Worm (Caenorhabditis elegans): ENCODE results near the gene srg-20.
"Not testable (repeated sequence)": the region's sequence is repeated elsewhere in the genome, so short reads cannot be mapped to it uniquely, and the experiment has no call there.

DNA sequence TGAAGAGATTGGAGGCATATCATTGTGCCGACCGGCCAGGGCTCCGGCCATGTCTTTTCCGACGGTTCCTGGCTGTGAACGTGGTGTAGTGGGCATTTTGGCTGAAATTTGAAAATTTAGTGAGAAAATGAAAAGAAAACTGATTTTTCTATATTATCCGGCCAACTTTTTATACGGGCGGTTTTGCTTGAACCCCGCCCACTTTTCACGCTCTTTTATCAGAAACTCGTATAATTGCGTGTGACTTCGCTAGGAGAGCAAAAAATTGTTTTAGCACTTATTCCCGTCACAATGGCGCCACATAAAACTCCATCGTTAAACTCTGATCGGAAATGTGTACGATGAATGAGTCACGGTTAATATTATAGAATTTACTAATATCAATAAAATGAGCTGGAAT is 4.3 kb upstream of the srg-20 start, which contains the start of gene C08E3.13:
- not testable (repeated sequence) for TF ChIP-seq ceh-9 (tag; optimal IDR thresholded peaks at IDR 0.05); pag-3 (tag; optimal IDR thresholded peaks at IDR 0.05; ENCODE audit: borderline replicate concordance); nhr-11 (tag; optimal IDR thresholded peaks at IDR 0.05); pqm-1 (tag; optimal IDR thresholded peaks at IDR 0.05); pha-4 (tag; optimal IDR thresholded peaks at IDR 0.05); eyg-1 (tag; optimal IDR thresholded peaks at IDR 0.05); ama-1 (optimal IDR thresholded peaks at IDR 0.05); ceh-18 (tag; optimal IDR thresholded peaks at IDR 0.05); che-1 (tag; optimal IDR thresholded peaks at IDR 0.05)
